Worm (Caenorhabditis elegans) whole organism, mixed stage, embryonic: ENCODE data around the gene acp-2.

Experiments used
- lin-13 ChIP-seq: fragments of 150-350 bp; optimal IDR thresholded peaks from 2 replicates; lab custom pipeline; 2014; ENCODE audit warnings: missing biosample characterization, missing genetic modification characterization
- mab-5 ChIP-seq: fragments of 150-350 bp; optimal IDR thresholded peaks from 2 replicates; lab custom pipeline; 2014; ENCODE audit warnings: missing biosample characterization, missing genetic modification characterization
- nhr-12 ChIP-seq: fragments of 150-350 bp; optimal IDR thresholded peaks from 2 replicates; lab custom pipeline; 2014; ENCODE audit warnings: missing biosample characterization, missing genetic modification characterization
- nhr-2 ChIP-seq: fragments of 150-350 bp; optimal IDR thresholded peaks from 2 replicates; lab custom pipeline; 2014; ENCODE audit warnings: missing biosample characterization, missing genetic modification characterization
- nhr-237 ChIP-seq: fragments of 150-350 bp; optimal IDR thresholded peaks from 2 replicates; lab custom pipeline; 2014; ENCODE audit warnings: missing biosample characterization, missing genetic modification characterization
- nhr-28 ChIP-seq: fragments of 150-350 bp; optimal IDR thresholded peaks from 2 replicates; lab custom pipeline; 2014; ENCODE audit warnings: missing biosample characterization, missing genetic modification characterization
- unc-39 ChIP-seq: fragments of 150-350 bp; optimal IDR thresholded peaks from 2 replicates; lab custom pipeline; 2014; ENCODE audit warnings: missing biosample characterization, missing genetic modification characterization
- ztf-11 ChIP-seq: fragments of 150-350 bp; optimal IDR thresholded peaks from 2 replicates; lab custom pipeline; 2014; ENCODE audit warnings: missing biosample characterization, missing genetic modification characterization

DNA sequence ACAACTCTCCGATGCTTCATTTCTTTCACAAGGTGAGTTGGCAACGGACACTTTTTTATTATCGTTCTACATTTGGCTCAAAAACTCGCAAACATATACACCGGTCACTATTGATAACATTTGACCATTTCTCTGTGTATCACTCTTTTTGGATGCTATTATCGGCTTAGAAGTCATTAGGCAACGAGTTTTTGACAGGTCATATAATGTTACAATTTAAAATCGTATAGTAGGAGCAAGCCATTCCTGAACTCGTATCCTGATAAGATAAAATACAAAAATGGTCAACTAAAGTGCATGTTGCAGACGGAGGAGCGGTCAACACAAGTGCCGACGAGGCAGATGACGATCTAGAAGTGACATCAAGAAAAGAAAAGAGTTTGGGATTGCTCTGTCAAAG is 18.9 kb downstream of the acp-2 start:
- TF ChIP-seq nhr-28 (tag; lab: Kevin White, UChicago) (no peak), unc-39 (tag; lab: Kevin White, UChicago) (no peak), ztf-11 (no peak), lin-13 (tag; lab: Kevin White, UChicago) (no peak), nhr-237 (tag; lab: Kevin White, UChicago) (no peak), mab-5 (tag; lab: Kevin White, UChicago) (no peak), nhr-12 (tag; lab: Kevin White, UChicago) (no peak), nhr-2 (tag; lab: Kevin White, UChicago) (no peak)
